Fruit fly (Drosophila melanogaster) whole organism, prepupa: ENCODE results near the gene Or85d.

Source experiments
- Blimp-1 ChIP-seq: fragments of 200-800 bp; sonication (Bioruptor generic); optimal IDR thresholded peaks from 3 replicates; lab custom pipeline; 2017; ENCODE audit warnings: missing biosample characterization, missing genetic modification characterization, mild to moderate bottlenecking, moderate library complexity, missing genetic modification reagents
- CG1621 ChIP-seq: fragments of 200-800 bp; sonication (Bioruptor generic); optimal IDR thresholded peaks from 3 replicates; lab custom pipeline; 2018; ENCODE audit warnings: missing biosample characterization, mild to moderate bottlenecking, missing genetic modification characterization
- acj6 ChIP-seq: fragments of 200-800 bp; sonication (Bioruptor generic); optimal IDR thresholded peaks from 3 replicates; lab custom pipeline; 2016; ENCODE audit warnings: missing biosample characterization, missing genetic modification characterization

- TF ChIP-seq CG1621 (no peak), Blimp-1 (GFP tag; lab: Kevin White, UChicago) (no peak), acj6 (GFP tag; lab: Kevin White, UChicago) (no peak)
Observed at dm6 chr3R:8511258-8511657, 41.1 kb upstream of the Or85d start, which contains the start of gene Or85b.
